Fruit fly (Drosophila melanogaster): ENCODE results near the gene CG6026.

CG6026 gene

DNA sequence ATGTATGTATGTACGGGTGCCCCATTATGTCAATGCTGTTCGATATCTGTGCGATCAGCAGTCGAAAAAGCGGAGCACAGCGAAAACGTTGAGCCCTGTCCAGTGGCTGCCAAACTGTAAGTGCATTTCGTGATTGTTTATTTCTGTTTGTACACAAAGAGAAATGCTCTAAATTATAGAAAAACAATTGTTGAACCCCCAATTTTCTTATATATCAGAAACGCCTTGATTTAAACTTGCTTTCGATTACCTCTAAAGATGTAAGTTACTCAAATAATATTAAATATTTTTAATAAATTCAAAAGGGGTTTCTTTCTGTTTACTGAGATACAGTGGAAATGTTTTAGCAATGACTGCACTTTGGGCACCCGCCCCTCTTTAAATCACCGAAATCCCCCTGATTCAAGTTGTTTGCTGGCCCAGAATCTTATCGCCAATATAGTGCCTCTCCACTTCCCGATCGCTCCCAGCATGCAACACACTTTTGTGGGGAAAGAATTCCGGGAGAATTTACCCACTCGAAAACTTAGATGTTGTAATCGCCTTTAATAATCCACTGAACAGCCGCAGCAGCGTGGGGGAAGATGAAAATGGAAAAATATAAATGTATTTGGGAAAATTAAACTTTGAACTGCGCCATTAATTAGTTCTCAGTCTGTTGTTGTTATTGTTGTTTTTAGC, 18.5 kb upstream of the CG6026 start (continued):
- no peak for TF ChIP-seq GATAe (GFP tag; conservative IDR thresholded peaks at IDR 0.05)
- no peak for TF ChIP-seq exex (tag; optimal IDR thresholded peaks at IDR 0.05)
- TF ChIP-seq CG14710 (tag; optimal IDR thresholded peaks at IDR 0.05): peak; percentile 49
- no peak for TF ChIP-seq NFAT (GFP tag; IDR thresholded peaks at IDR 0.05)
- no peak for TF ChIP-seq CG12104 (GFP tag; optimal IDR thresholded peaks at IDR 0.05)
- no peak for TF ChIP-seq CG13624 (GFP tag; optimal IDR thresholded peaks at IDR 0.05)
- no peak for TF ChIP-seq CG18476 (GFP tag; optimal IDR thresholded peaks at IDR 0.05)
- TF ChIP-seq CG3847 (GFP tag; IDR thresholded peaks at IDR 0.05): no peak
- TF ChIP-seq stc (GFP tag; IDR thresholded peaks at IDR 0.05): peak; percentile 58
- no peak for TF ChIP-seq MESR4 (GFP tag; optimal IDR thresholded peaks at IDR 0.05)
- no peak for TF ChIP-seq bcd (GFP tag; optimal IDR thresholded peaks at IDR 0.05)
- no peak for TF ChIP-seq CG7786 (GFP tag; optimal IDR thresholded peaks at IDR 0.05)
- no peak for TF ChIP-seq CG15696 (tag; optimal IDR thresholded peaks at IDR 0.05)
- TF ChIP-seq CHES-1-like (GFP tag; optimal IDR thresholded peaks at IDR 0.05): no peak
- peak; percentile 48 for TF ChIP-seq fd96Cb (tag; optimal IDR thresholded peaks at IDR 0.05)
- TF ChIP-seq CG6813 (GFP tag; optimal IDR thresholded peaks at IDR 0.05): no peak
- no peak; the same call in 1 of the 2 replicates for TF ChIP-seq CG5953 (GFP tag; IDR thresholded peaks at IDR 0.05)
- peak; percentile 65 for TF ChIP-seq HLH3B (GFP tag; IDR thresholded peaks at IDR 0.05)
- TF ChIP-seq eyg (GFP tag; optimal IDR thresholded peaks at IDR 0.05): no peak
- no peak for TF ChIP-seq pros (GFP tag; optimal IDR thresholded peaks at IDR 0.05)
- TF ChIP-seq CG6765 (GFP tag; optimal IDR thresholded peaks at IDR 0.05): no peak
- TF ChIP-seq gt (GFP tag; IDR thresholded peaks at IDR 0.05): no peak
- TF ChIP-seq Nf-YA (GFP tag; IDR thresholded peaks at IDR 0.05): no peak
- TF ChIP-seq Eip74EF (GFP tag; optimal IDR thresholded peaks at IDR 0.05): peak in 1 of 2 experiments; percentile 70
- TF ChIP-seq tap (tag; optimal IDR thresholded peaks at IDR 0.05): peak; percentile 48
- TF ChIP-seq klu (GFP tag; IDR thresholded peaks at IDR 0.05): no peak
- peak; percentile 60 for TF ChIP-seq CG7839 (tag; optimal IDR thresholded peaks at IDR 0.05)
- no peak for TF ChIP-seq kay (GFP tag; optimal IDR thresholded peaks at IDR 0.05)
- TF ChIP-seq corto (GFP tag; optimal IDR thresholded peaks at IDR 0.05): no peak
- TF ChIP-seq gem (tag; optimal IDR thresholded peaks at IDR 0.05): peak; percentile 74
- no peak for TF ChIP-seq pb (GFP tag; optimal IDR thresholded peaks at IDR 0.05)
- TF ChIP-seq mam (GFP tag; optimal IDR thresholded peaks at IDR 0.05): no peak
- TF ChIP-seq CG9797 (GFP tag; optimal IDR thresholded peaks at IDR 0.05): no peak
- no peak for TF ChIP-seq btn (GFP tag; optimal IDR thresholded peaks at IDR 0.05)
- no peak for TF ChIP-seq CG3163 (GFP tag; optimal IDR thresholded peaks at IDR 0.05)
- peak; percentile 53 for TF ChIP-seq CG17829 (tag; optimal IDR thresholded peaks at IDR 0.05)
- TF ChIP-seq Elba2 (GFP tag; optimal IDR thresholded peaks at IDR 0.05): no peak
- peak; percentile 48; the same call in 1 of the 2 replicates for TF ChIP-seq CG32767 (GFP tag; IDR thresholded peaks at IDR 0.05)
- no peak for TF ChIP-seq Sry-β (GFP tag; optimal IDR thresholded peaks at IDR 0.05)
- no peak for TF ChIP-seq CG6175 (GFP tag; IDR thresholded peaks at IDR 0.05)
- no peak for TF ChIP-seq Oaz (GFP tag; IDR thresholded peaks at IDR 0.05)
- no peak for TF ChIP-seq fru (optimal IDR thresholded peaks at IDR 0.05)
- TF ChIP-seq Aef1 (GFP tag; IDR thresholded peaks at IDR 0.05): no peak
- no peak for TF ChIP-seq CG4854 (GFP tag; optimal IDR thresholded peaks at IDR 0.05)
- TF ChIP-seq croc (GFP tag; conservative IDR thresholded peaks at IDR 0.05): peak; percentile 48; the same call in 1 of the 3 replicates
- TF ChIP-seq Atf-2 (GFP tag; optimal IDR thresholded peaks at IDR 0.05): no peak
- no peak for TF ChIP-seq CG11398 (GFP tag; optimal IDR thresholded peaks at IDR 0.05)
- no peak for TF ChIP-seq Dp (GFP tag; optimal IDR thresholded peaks at IDR 0.05)
- TF ChIP-seq ro (GFP tag; IDR thresholded peaks at IDR 0.05): no peak
- no peak for TF ChIP-seq CG4617 (GFP tag; optimal IDR thresholded peaks at IDR 0.05; ENCODE audit: borderline replicate concordance)
- TF ChIP-seq sob (GFP tag; IDR thresholded peaks at IDR 0.05): peak; percentile 21; the same call in 1 of the 2 replicates
